Worm (Caenorhabditis elegans): ENCODE data around the gene F11E6.8.

F11E6.8 gene

ce11 chrIV:17450443-17450842 is at the start of gene F11E6.8:
Gene F11E6.8 (minus strand): TSS chrIV:17450543.
- TF ChIP-seq ama-1 (optimal IDR thresholded peaks at IDR 0.05) (no peak), aly-1 (tag; optimal IDR thresholded peaks at IDR 0.05) (no peak), sea-1 (GFP tag; conservative IDR thresholded peaks at IDR 0.05) (no peak), tra-4 (tag; optimal IDR thresholded peaks at IDR 0.05) (no peak), ets-7 (tag; optimal IDR thresholded peaks at IDR 0.05) (no peak)

DNA sequence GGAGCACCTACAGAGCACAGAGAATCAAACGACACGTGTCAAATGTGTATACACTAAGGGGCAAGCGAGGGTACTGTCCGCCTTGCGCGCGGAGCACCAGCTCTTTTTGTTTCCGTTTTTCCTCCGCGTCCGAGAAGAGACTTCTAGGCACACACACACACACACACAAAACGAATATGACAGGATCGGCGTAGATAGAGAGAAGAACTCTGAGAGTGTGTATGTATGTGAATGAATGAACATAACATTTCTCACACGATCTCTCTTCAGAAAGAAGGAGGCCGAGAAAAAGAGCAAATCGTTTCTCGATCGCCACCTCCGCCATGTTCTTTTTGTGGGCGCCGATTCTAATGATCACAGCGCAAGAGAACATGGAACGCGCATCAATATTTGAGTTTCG is 40.3 kb upstream of the F11E6.8 start, which contains the start of gene nas-6:
nas-6 (minus strand) TSS at position 101 of the 400 bp plus-strand sequence.
- no peak for TF ChIP-seq hnd-1 (tag; optimal IDR thresholded peaks at IDR 0.05)
- no peak for TF ChIP-seq sea-1 (GFP tag; conservative IDR thresholded peaks at IDR 0.05)
- no peak for TF ChIP-seq flt-1 (GFP tag; IDR thresholded peaks at IDR 0.05)

DNA sequence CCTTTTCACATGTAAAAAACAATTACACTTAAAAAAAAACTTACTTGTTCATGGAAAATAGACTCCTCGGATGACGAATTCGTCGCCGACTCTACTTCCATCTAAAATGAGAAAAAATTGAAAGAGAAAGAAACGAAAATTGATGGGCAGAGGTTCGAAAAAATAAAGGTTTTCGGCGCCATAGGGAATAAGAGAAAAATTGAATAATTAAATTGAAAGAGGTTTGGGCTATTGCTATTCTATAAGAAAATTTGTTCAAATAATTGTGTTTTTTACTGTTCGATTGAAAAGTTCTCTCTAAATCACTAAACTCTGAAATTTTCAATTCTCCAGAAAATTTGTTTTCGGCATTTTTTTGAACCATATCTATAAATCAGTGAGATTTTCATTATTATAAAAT is 32.9 kb upstream of the F11E6.8 start, which contains the start of gene rabr-2:
rabr-2 (minus strand) TSS at position 101 of the 400 bp plus-strand sequence.
- TF ChIP-seq flt-1 (GFP tag; IDR thresholded peaks at IDR 0.05) = no peak

- TF ChIP-seq tra-4 (tag; optimal IDR thresholded peaks at IDR 0.05) = no peak
- no peak for TF ChIP-seq hnd-1 (tag; optimal IDR thresholded peaks at IDR 0.05)
- no peak for TF ChIP-seq ceh-36 (tag; optimal IDR thresholded peaks at IDR 0.05)
- no peak for TF ChIP-seq aly-1 (tag; optimal IDR thresholded peaks at IDR 0.05)
- TF ChIP-seq scrt-1 (GFP tag; IDR thresholded peaks at IDR 0.05) = no peak
- TF ChIP-seq ama-1 (optimal IDR thresholded peaks at IDR 0.05) = no peak
- TF ChIP-seq pes-1 (GFP tag; IDR thresholded peaks at IDR 0.05) = no peak
- TF ChIP-seq flt-1 (GFP tag; IDR thresholded peaks at IDR 0.05) = no peak
- TF ChIP-seq sea-1 (GFP tag; conservative IDR thresholded peaks at IDR 0.05) = no peak
- TF ChIP-seq ets-7 (tag; optimal IDR thresholded peaks at IDR 0.05) = no peak
- no peak for TF ChIP-seq B0310.2 (tag; optimal IDR thresholded peaks at IDR 0.05)
These were observed 25.4 kb upstream of the F11E6.8 start, which contains the start of gene grl-24 for ce11 chrIV:17475743-17476142. Gene grl-24 (minus strand): TSS chrIV:17475843.

- no peak for TF ChIP-seq tbx-11 (GFP tag; IDR thresholded peaks at IDR 0.05)
- TF ChIP-seq tbx-37 (GFP tag; conservative IDR thresholded peaks at IDR 0.05) = no peak
- TF ChIP-seq sea-1 (GFP tag; conservative IDR thresholded peaks at IDR 0.05) = no peak
- TF ChIP-seq B0310.2 (tag; optimal IDR thresholded peaks at IDR 0.05) = no peak
- TF ChIP-seq tra-4 (tag; optimal IDR thresholded peaks at IDR 0.05) = no peak
- TF ChIP-seq hmg-4 (GFP tag; optimal IDR thresholded peaks at IDR 0.05) = no peak
- TF ChIP-seq F13C5.2 (tag; optimal IDR thresholded peaks at IDR 0.05) = no peak
- TF ChIP-seq flt-1 (GFP tag; IDR thresholded peaks at IDR 0.05) = no peak
- no peak for TF ChIP-seq ama-1 (optimal IDR thresholded peaks at IDR 0.05)
- no peak for TF ChIP-seq ceh-13 (GFP tag; optimal IDR thresholded peaks at IDR 0.05)
- TF ChIP-seq ets-7 (tag; optimal IDR thresholded peaks at IDR 0.05) = no peak
- TF ChIP-seq hmbx-1 (tag; optimal IDR thresholded peaks at IDR 0.05) = no peak
- TF ChIP-seq hnd-1 (tag; optimal IDR thresholded peaks at IDR 0.05) = no peak
- no peak for TF ChIP-seq scrt-1 (GFP tag; IDR thresholded peaks at IDR 0.05)
- TF ChIP-seq aly-1 (tag; optimal IDR thresholded peaks at IDR 0.05) = no peak
- TF ChIP-seq ceh-36 (tag; optimal IDR thresholded peaks at IDR 0.05) = no peak
- no peak for TF ChIP-seq pes-1 (GFP tag; IDR thresholded peaks at IDR 0.05)
These were observed 24.9 kb upstream of the F11E6.8 start, which contains the start of gene F11E6.9 for ce11 chrIV:17475242-17475641. Gene F11E6.9 (minus strand): TSS chrIV:17475342.

DNA sequence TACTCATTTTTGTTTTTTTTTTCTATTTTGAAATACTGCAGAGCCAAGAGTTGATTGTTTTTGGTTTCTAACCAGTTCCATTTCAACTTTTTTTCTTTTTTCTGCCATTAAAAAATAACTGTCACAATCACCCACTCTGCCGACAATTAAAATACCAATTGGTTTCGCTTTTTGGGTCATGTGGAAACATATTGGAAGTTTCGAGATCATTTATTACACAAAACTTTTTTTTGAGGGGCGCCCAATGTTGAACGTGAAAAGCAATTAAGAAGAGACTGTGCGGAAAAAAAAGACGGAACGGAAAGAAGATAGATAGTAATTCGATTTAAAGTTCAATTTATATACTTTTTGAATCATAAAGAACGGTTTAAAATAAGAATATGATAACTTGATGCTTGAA is 23.7 kb upstream of the F11E6.8 start:
- TF ChIP-seq sea-1 (GFP tag; conservative IDR thresholded peaks at IDR 0.05) (no peak), hmg-4 (GFP tag; optimal IDR thresholded peaks at IDR 0.05) (no peak)

DNA sequence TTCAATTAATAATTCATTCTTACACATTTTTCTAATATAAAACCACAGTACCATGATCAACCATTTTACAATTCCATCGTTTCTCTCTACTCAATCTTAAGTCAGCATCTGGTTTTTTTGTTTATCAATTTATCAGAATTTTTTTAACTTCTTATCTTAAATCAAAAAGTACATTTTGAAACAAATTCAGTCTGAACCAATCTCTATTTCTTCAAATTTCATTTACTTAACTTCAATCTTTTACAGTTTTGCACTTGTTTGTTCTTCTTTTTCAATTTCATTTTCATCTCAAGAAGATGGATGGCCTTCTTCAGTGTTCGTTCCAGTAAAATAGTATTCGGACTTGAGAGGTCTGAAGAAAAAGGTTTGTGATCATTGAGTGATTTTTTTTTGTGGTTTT is 22.7 kb upstream of the F11E6.8 start, which contains the start of gene gba-3:
gba-3 (plus strand) TSS at position 301 of the 400 bp plus-strand sequence.
- TF ChIP-seq sea-1 (GFP tag; conservative IDR thresholded peaks at IDR 0.05) (no peak), B0310.2 (tag; optimal IDR thresholded peaks at IDR 0.05) (no peak), ceh-36 (tag; optimal IDR thresholded peaks at IDR 0.05) (no peak), ets-7 (tag; optimal IDR thresholded peaks at IDR 0.05) (no peak), aly-1 (tag; optimal IDR thresholded peaks at IDR 0.05) (no peak), tra-4 (tag; optimal IDR thresholded peaks at IDR 0.05) (no peak), hmg-4 (GFP tag; optimal IDR thresholded peaks at IDR 0.05) (no peak), pes-1 (GFP tag; IDR thresholded peaks at IDR 0.05) (no peak), scrt-1 (GFP tag; IDR thresholded peaks at IDR 0.05) (no peak), ceh-13 (GFP tag; optimal IDR thresholded peaks at IDR 0.05) (no peak), flt-1 (GFP tag; IDR thresholded peaks at IDR 0.05) (no peak)

- TF ChIP-seq hnd-1 (tag; optimal IDR thresholded peaks at IDR 0.05) (no peak), scrt-1 (GFP tag; IDR thresholded peaks at IDR 0.05) (no peak), tbx-11 (GFP tag; IDR thresholded peaks at IDR 0.05) (no peak), hmbx-1 (tag; optimal IDR thresholded peaks at IDR 0.05) (no peak), ama-1 (optimal IDR thresholded peaks at IDR 0.05) (no peak), F13C5.2 (tag; optimal IDR thresholded peaks at IDR 0.05) (no peak), pes-1 (GFP tag; IDR thresholded peaks at IDR 0.05) (no peak), flt-1 (GFP tag; IDR thresholded peaks at IDR 0.05) (no peak), ceh-13 (GFP tag; optimal IDR thresholded peaks at IDR 0.05) (no peak), tbx-37 (GFP tag; conservative IDR thresholded peaks at IDR 0.05) (no peak), sea-1 (GFP tag; conservative IDR thresholded peaks at IDR 0.05) (no peak), B0310.2 (tag; optimal IDR thresholded peaks at IDR 0.05) (no peak), ets-7 (tag; optimal IDR thresholded peaks at IDR 0.05) (no peak)
These were observed 21.6 kb upstream of the F11E6.8 start, which contains the start of gene epic-1 for ce11 chrIV:17471870-17472459. Gene epic-1 (minus strand): TSS chrIV:17471920.

Data from whole organism, early embryonic.